Worm (Caenorhabditis elegans) whole organism, young adult: Measurements from ENCODE around the gene ZC449.5.

Experiments
- F10E7.11 ChIP-seq: sonication (generic microtip); optimal IDR thresholded peaks from 2 replicates; lab custom pipeline; 2017; ENCODE audit warnings: mild to moderate bottlenecking, missing genetic modification characterization, moderate library complexity, missing compliant biosample characterization
- F39B2.1 ChIP-seq: fragments of 200-800 bp; sonication (Bioruptor generic); IDR thresholded peaks from 2 replicates; pipeline ENCODE4 v1.3.6; 2022; ENCODE audit warnings: missing genetic modification reagents, missing genetic modification characterization, missing compliant biosample characterization
- Y67H2A.10 ChIP-seq: fragments of 200-800 bp; sonication (Bioruptor generic); conservative IDR thresholded peaks from 2 replicates; pipeline ENCODE4 v1.3.6; 2022; ENCODE audit warnings: missing genetic modification reagents, missing genetic modification characterization, missing compliant biosample characterization
- ama-1 ChIP-seq, 3 experiments: fragments of 150-350 bp in 1 of 3; sonication (generic microtip) in 2 of 3; optimal IDR thresholded peaks; 2 replicates each; lab custom pipeline; 2014 to 2018; ENCODE audit warnings: missing biosample characterization in 2 of 3, missing genetic modification characterization in 2 of 3, missing genetic modification reagents in 2 of 3
- him-1 ChIP-seq: sonication (generic microtip); optimal IDR thresholded peaks from 2 replicates; lab custom pipeline; 2016; ENCODE audit warnings: missing genotype, missing genetic modification reagents, missing genetic modification characterization, missing compliant biosample characterization
- somi-1 ChIP-seq: fragments of 200-800 bp; sonication (Bioruptor generic); optimal IDR thresholded peaks from 2 replicates; lab custom pipeline; 2018; ENCODE audit warnings: mild to moderate bottlenecking, missing genetic modification characterization, missing compliant biosample characterization
- tbp1 ChIP-seq: fragments of 200-800 bp; sonication (Bioruptor generic); optimal IDR thresholded peaks from 2 replicates; lab custom pipeline; 2018; ENCODE audit warnings: mild to moderate bottlenecking, missing genetic modification characterization, missing compliant biosample characterization

DNA sequence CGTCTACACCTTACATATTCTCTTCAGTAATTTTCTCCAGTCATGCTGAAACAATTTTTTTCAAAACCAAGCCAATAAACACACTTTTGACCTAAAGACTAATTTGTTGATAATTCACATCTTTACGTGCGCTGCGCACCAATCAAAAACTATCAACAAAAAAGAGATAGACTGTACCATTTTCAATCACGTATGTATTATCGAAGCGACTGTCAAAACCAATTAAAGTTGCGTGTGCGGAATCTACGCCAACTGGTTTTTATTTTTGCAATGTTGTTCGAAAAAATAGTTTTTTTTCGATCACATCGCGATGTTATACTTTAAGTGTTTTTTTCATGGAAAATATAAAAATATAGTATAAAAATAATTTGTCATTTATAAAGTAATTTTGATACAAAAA, 41.7 kb upstream of the ZC449.5 start:
- TF ChIP-seq F10E7.11 (no peak), Y67H2A.10 (GFP tag; lab: Robert Waterston, UW) (no peak), ama-1 (optimal IDR thresholded peaks at IDR 0.05; lab: Kevin White, UChicago) (no peak), ama-1 (GFP tag; optimal IDR thresholded peaks at IDR 0.05; lab: Kevin White, UChicago) (no peak), somi-1 (GFP tag; lab: Kevin White, UChicago) (no peak), him-1 (tag; lab: Kevin White, UChicago) (no peak), tbp1 (GFP tag; lab: Kevin White, UChicago) (no peak), F39B2.1 (GFP tag; lab: Robert Waterston, UW) (no peak)
